Worm (Caenorhabditis elegans): ENCODE results near the gene C10A4.2.

Gene C10A4.2

DNA sequence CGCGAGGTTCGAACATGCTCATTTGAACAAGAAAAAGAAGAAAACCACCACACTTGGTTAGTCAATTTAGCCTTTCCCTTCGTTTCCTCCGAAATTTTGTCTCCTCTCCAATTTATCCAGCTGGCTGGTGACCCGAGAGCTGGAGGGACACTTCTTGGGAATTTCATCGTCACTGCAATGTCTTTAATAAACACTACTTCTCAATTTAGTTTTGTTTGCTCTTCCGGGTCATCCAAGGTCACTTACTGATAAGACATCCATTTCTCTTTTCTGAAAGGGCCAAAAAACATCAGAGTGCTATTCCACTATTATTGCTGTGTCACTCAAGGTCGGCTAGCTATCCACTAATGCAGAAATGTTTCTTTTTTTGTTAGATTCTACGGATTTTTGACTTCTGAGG is 4.6 kb upstream of the C10A4.2 start, which contains the start of gene C10A4.3 (continued):
- no peak for TF ChIP-seq mel-28 (tag; optimal IDR thresholded peaks at IDR 0.05; ENCODE audit: borderline replicate concordance)
- no peak for TF ChIP-seq snpc-3.4 (tag; optimal IDR thresholded peaks at IDR 0.05)

DNA sequence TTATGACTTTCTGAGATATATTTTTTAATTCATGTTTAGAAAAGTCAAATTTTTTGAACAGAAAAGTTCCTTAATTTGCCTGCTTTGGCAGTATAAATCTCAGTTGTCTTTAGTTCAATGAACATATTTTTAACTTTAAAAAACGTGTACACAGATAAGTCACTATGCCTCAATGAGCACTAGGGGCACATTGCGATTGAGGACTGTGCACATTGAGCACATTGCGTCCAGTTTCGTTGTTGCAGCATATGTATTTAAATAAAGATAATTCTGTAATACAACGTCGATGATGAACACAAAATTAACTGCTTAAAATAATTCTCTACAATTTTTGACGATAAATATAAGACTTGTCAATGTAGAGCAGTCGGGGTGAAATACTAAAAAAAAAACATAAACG is 2.3 kb upstream of the C10A4.2 start:
- TF ChIP-seq F39B2.1 (GFP tag; IDR thresholded peaks at IDR 0.05) (no peak), egl-44 (GFP tag; IDR thresholded peaks at IDR 0.05) (no peak)

DNA sequence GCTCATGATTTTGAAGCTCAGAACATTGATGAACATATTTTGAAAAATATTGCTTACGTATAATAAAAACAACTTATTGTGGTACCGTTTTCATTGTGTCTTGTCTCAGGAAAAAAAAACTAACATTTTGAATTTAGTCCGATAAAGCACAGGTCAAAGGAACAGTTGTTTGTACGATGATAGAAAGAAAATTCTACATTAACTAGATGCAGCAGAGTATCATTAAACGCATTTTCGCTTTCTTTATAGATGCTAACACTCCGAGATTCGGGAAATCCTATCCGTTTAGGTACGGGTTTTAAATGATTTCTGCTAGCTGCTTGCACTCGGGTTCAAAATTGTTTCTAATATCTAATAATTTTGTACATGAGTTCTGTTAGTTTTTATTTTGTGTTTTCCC is 1.0 kb upstream of the C10A4.2 start:
- TF ChIP-seq tlf-1 (GFP tag; optimal IDR thresholded peaks at IDR 0.05), result no peak
- TF ChIP-seq sptf-2 (GFP tag; optimal IDR thresholded peaks at IDR 0.05), result no peak
- TF ChIP-seq mcd-1 (GFP tag; IDR thresholded peaks at IDR 0.05), result no peak
- TF ChIP-seq egl-18 (GFP tag; IDR thresholded peaks at IDR 0.05), result no peak
- TF ChIP-seq lin-35 (GFP tag; optimal IDR thresholded peaks at IDR 0.05), result no peak
- no peak for TF ChIP-seq tbx-9 (tag; optimal IDR thresholded peaks at IDR 0.05; ENCODE audit: borderline replicate concordance)
- TF ChIP-seq nfya-2 (GFP tag; IDR thresholded peaks at IDR 0.05), result no peak
- no peak for TF ChIP-seq F10E7.11 (tag; optimal IDR thresholded peaks at IDR 0.05)
- TF ChIP-seq cebp-1 (GFP tag; IDR thresholded peaks at IDR 0.05), result no peak
- no peak for TF ChIP-seq cebp-1 (tag; optimal IDR thresholded peaks at IDR 0.05)
- TF ChIP-seq ccch-3 (GFP tag; optimal IDR thresholded peaks at IDR 0.05), result no peak
- TF ChIP-seq Y53F4B.3 (GFP tag; IDR thresholded peaks at IDR 0.05), result no peak

DNA sequence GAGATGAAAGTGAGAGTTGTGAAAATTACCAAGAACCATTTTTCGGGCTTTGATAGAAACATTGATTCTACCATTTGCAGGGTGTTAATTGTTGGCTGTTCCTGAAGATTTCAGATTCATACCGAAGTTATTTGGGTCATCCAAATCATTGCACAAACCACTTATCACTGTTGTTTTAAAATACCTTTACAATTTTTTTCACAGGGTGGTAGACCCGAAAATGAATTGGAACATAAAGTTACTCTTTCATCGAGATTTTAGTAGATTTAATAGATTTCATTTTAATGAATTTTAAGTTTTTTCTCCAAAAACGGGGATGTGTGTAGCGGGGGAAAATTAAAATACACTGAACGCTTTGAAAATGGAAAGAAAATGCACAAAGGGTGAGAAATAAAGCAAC is 5.4 kb downstream of the C10A4.2 start, which contains the start of gene C10A4.7:
Gene C10A4.7, minus strand, starts transcription at position 101 of the 400 bp plus-strand sequence.
- TF ChIP-seq F10E7.11 (tag; optimal IDR thresholded peaks at IDR 0.05), result no peak
- no peak for TF ChIP-seq ceh-58 (GFP tag; IDR thresholded peaks at IDR 0.05)
- TF ChIP-seq F23B12.7 (tag; optimal IDR thresholded peaks at IDR 0.05; ENCODE audit: insufficient read depth), result no peak
- TF ChIP-seq atf-7 (tag; optimal IDR thresholded peaks at IDR 0.05), result no peak
- TF ChIP-seq lir-1 (GFP tag; conservative IDR thresholded peaks at IDR 0.05), result no peak
- no peak for TF ChIP-seq lag-1 (GFP tag; IDR thresholded peaks at IDR 0.05)
- TF ChIP-seq mxl-1 (tag; optimal IDR thresholded peaks at IDR 0.05), result no peak
- TF ChIP-seq aptf-3 (GFP tag; IDR thresholded peaks at IDR 0.05), result no peak
- TF ChIP-seq akir-1 (GFP tag; optimal IDR thresholded peaks at IDR 0.05), result no peak
- no peak for TF ChIP-seq hsf-1 (GFP tag; IDR thresholded peaks at IDR 0.05)

DNA sequence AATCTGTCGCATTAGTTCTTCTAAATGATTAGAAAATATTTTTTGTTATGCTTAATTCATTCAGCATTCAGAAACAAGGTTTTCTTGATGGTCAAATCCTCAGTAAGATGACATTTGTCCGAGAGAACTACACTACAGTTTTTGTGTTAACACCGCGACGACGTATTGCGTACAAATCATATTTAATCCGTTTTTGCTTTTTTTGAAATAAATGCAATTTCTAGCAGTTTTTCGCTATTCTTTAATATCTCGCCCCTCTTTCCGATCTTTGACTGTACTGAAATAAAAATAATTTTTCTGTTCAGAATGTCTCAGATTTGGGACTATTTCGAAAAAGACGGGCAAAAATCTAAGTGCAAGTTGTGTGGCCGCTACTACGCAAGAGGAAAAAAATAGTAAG is 6.0 kb downstream of the C10A4.2 start, which contains the start of gene C10A4.1:
Gene C10A4.1, plus strand, starts transcription at position 301 of the 400 bp plus-strand sequence.
- TF ChIP-seq nfyb-1 (GFP tag; IDR thresholded peaks at IDR 0.05) (no peak), rcor-1 (GFP tag; IDR thresholded peaks at IDR 0.05) (no peak), efl-1 (GFP tag; optimal IDR thresholded peaks at IDR 0.05) (no peak), F37B4.10 (GFP tag; IDR thresholded peaks at IDR 0.05) (no peak), F39B2.1 (GFP tag; IDR thresholded peaks at IDR 0.05) (no peak), pbrm-1 (GFP tag; IDR thresholded peaks at IDR 0.05) (no peak), dox-1 (GFP tag; IDR thresholded peaks at IDR 0.05) (no peak), T26A5.8 (tag; optimal IDR thresholded peaks at IDR 0.05) (no peak), Y95B8A.8 (GFP tag; IDR thresholded peaks at IDR 0.05) (no peak), sea-2 (GFP tag; IDR thresholded peaks at IDR 0.05) (no peak), unc-130 (GFP tag; optimal IDR thresholded peaks at IDR 0.05) (no peak), dpl-1 (GFP tag; optimal IDR thresholded peaks at IDR 0.05) (no peak), ztf-26 (tag; optimal IDR thresholded peaks at IDR 0.05) (no peak)
